Fruit fly (Drosophila melanogaster) whole organism, embryonic: Measurements from ENCODE around the gene CG5805.

ENCODE experiments used
- Antp ChIP-seq: fragments of 200-800 bp; sonication (Bioruptor generic); optimal IDR thresholded peaks from 3 replicates; lab custom pipeline; 2016; ENCODE audit warnings: missing biosample characterization, missing genetic modification characterization
- B-H2 ChIP-seq: fragments of 200-800 bp; sonication (Bioruptor generic); optimal IDR thresholded peaks from 2 replicates; lab custom pipeline; 2018; ENCODE audit warnings: missing biosample characterization, mild to moderate bottlenecking, missing genetic modification characterization
- Bgb ChIP-seq: fragments of 200-800 bp; sonication (Bioruptor generic); IDR thresholded peaks from 2 replicates; pipeline ENCODE4 v1.3.6; 2022; ENCODE audit warnings: missing biosample characterization, missing genetic modification characterization; ENCODE audit not compliant: partially characterized antibody
- CG10431 ChIP-seq: fragments of 200-800 bp; sonication (Bioruptor generic); optimal IDR thresholded peaks from 3 replicates; lab custom pipeline; 2018; ENCODE audit warnings: missing biosample characterization, mild to moderate bottlenecking, missing genetic modification characterization
- CG1602 ChIP-seq: fragments of 200-800 bp; sonication (Bioruptor generic); optimal IDR thresholded peaks from 3 replicates; lab custom pipeline; 2016; ENCODE audit warnings: missing biosample characterization, missing genetic modification characterization
- CG16779 ChIP-seq: fragments of 200-800 bp; sonication (Bioruptor generic); IDR thresholded peaks from 2 replicates; pipeline ENCODE4 v1.3.6; 2022; ENCODE audit warnings: missing biosample characterization, missing genetic modification characterization
- CG16813 ChIP-seq: fragments of 200-800 bp; sonication (Bioruptor generic); IDR thresholded peaks from 3 replicates; pipeline ENCODE4 v1.3.6; 2022; ENCODE audit warnings: missing biosample characterization, missing genetic modification characterization; ENCODE audit not compliant: partially characterized antibody
- CG34224 ChIP-seq: fragments of 200-800 bp; sonication (Bioruptor generic); IDR thresholded peaks from 3 replicates; pipeline ENCODE4 v1.3.6; 2022; ENCODE audit warnings: missing biosample characterization, missing genetic modification characterization; ENCODE audit not compliant: partially characterized antibody
- CG4854 ChIP-seq: fragments of 200-800 bp; sonication (Bioruptor generic); optimal IDR thresholded peaks from 2 replicates; lab custom pipeline; 2016; ENCODE audit warnings: missing biosample characterization, missing genetic modification characterization, inconsistent platforms
- CG6254 ChIP-seq: fragments of 200-800 bp; sonication (Bioruptor generic); optimal IDR thresholded peaks from 3 replicates; lab custom pipeline; 2017; ENCODE audit warnings: mild to moderate bottlenecking, missing biosample characterization, missing genetic modification reagents, missing genetic modification characterization
- CG6765 ChIP-seq: fragments of 200-800 bp; sonication (Bioruptor generic); optimal IDR thresholded peaks from 3 replicates; lab custom pipeline; 2017; ENCODE audit warnings: missing biosample characterization, mild to moderate bottlenecking, missing genetic modification characterization
- CG7839 ChIP-seq: fragments of 200-800 bp; sonication (Bioruptor generic); optimal IDR thresholded peaks from 3 replicates; lab custom pipeline; 2018; ENCODE audit warnings: missing biosample characterization, mild to moderate bottlenecking, missing genetic modification characterization, moderate library complexity
- CG7963 ChIP-seq: fragments of 200-800 bp; sonication (Bioruptor generic); IDR thresholded peaks from 3 replicates; pipeline ENCODE4 v1.3.6; 2022; ENCODE audit warnings: missing biosample characterization, missing genetic modification characterization; ENCODE audit not compliant: partially characterized antibody
- CG8281 ChIP-seq: fragments of 200-800 bp; sonication (Bioruptor generic); optimal IDR thresholded peaks from 2 replicates; lab custom pipeline; 2018; ENCODE audit warnings: missing biosample characterization, mild to moderate bottlenecking, missing genetic modification characterization, moderate library complexity
- CG8944 ChIP-seq: fragments of 200-800 bp; sonication (Bioruptor generic); optimal IDR thresholded peaks from 3 replicates; lab custom pipeline; 2016; ENCODE audit warnings: missing biosample characterization, missing genetic modification characterization
- CHES-1-like ChIP-seq: fragments of 200-800 bp; sonication (Bioruptor generic); optimal IDR thresholded peaks from 2 replicates; lab custom pipeline; 2016; ENCODE audit warnings: missing biosample characterization, missing genetic modification characterization
- CTCF ChIP-seq: fragments of 200-800 bp; sonication (Bioruptor generic); optimal IDR thresholded peaks from 2 replicates; lab custom pipeline; 2017; ENCODE audit warnings: missing biosample characterization, mild to moderate bottlenecking, missing genetic modification characterization, moderate library complexity
- Dfd ChIP-seq, 2 experiments: fragments of >200 bp; optimal IDR thresholded peaks; 2 replicates each; lab custom pipeline; 2017; ENCODE audit warnings: missing biosample characterization in 2 of 2, missing genetic modification characterization in 2 of 2
- Dip3 ChIP-seq: fragments of 200-800 bp; sonication (Bioruptor generic); optimal IDR thresholded peaks from 3 replicates; lab custom pipeline; 2016; ENCODE audit warnings: missing biosample characterization, missing genetic modification characterization
- GATAe ChIP-seq: fragments of 200-800 bp; sonication (Bioruptor generic); conservative IDR thresholded peaks from 2 replicates; pipeline ENCODE4 v1.3.6; 2022; ENCODE audit warnings: missing biosample characterization, missing genetic modification characterization
- Neu2 ChIP-seq: fragments of 200-800 bp; sonication (Bioruptor generic); optimal IDR thresholded peaks from 3 replicates; lab custom pipeline; 2016; ENCODE audit warnings: missing biosample characterization, missing genetic modification characterization, borderline replicate concordance
- Opbp ChIP-seq: fragments of 200-800 bp; sonication (Bioruptor generic); IDR thresholded peaks from 3 replicates; pipeline ENCODE4 v1.3.6; 2022; ENCODE audit warnings: missing biosample characterization, missing genetic modification characterization; ENCODE audit not compliant: partially characterized antibody
- Ravus ChIP-seq: fragments of 200-800 bp; sonication (Bioruptor generic); IDR thresholded peaks from 2 replicates; pipeline ENCODE4 v1.3.6; 2022; ENCODE audit warnings: missing biosample characterization, missing genetic modification characterization
- Usf ChIP-seq: fragments of 200-800 bp; sonication (Bioruptor generic); optimal IDR thresholded peaks from 2 replicates; lab custom pipeline; 2017; ENCODE audit warnings: missing genotype, missing biosample characterization, missing genetic modification characterization
- caup ChIP-seq: fragments of 200-800 bp; sonication (Bioruptor generic); optimal IDR thresholded peaks from 3 replicates; lab custom pipeline; 2017; ENCODE audit warnings: missing biosample characterization, mild to moderate bottlenecking, missing genetic modification characterization, moderate library complexity; ENCODE audit not compliant: severe bottlenecking
- chif ChIP-seq, 2 experiments: fragments of 200-800 bp; sonication (Bioruptor generic); optimal IDR thresholded peaks; 3 replicates each; lab custom pipeline; 2016; ENCODE audit warnings: missing biosample characterization in 2 of 2, missing genetic modification characterization in 2 of 2
- dmrt99B ChIP-seq: fragments of 200-800 bp; sonication (Bioruptor generic); optimal IDR thresholded peaks from 2 replicates; lab custom pipeline; 2018; ENCODE audit warnings: missing biosample characterization, mild to moderate bottlenecking, missing genetic modification characterization, moderate library complexity
- ems ChIP-seq: fragments of 200-800 bp; sonication (Bioruptor generic); optimal IDR thresholded peaks from 3 replicates; lab custom pipeline; 2016; ENCODE audit warnings: missing biosample characterization, missing genetic modification characterization
- esg ChIP-seq: fragments of 200-800 bp; sonication (Bioruptor generic); conservative IDR thresholded peaks from 2 replicates; pipeline ENCODE4 v1.3.6; 2022; ENCODE audit warnings: missing biosample characterization, missing genetic modification characterization
- eve ChIP-seq, 2 experiments: fragments of >200 bp; optimal IDR thresholded peaks; 2 replicates each; lab custom pipeline; 2017; ENCODE audit warnings: missing biosample characterization in 2 of 2, missing genetic modification characterization in 2 of 2
- gt ChIP-seq: fragments of 200-800 bp; sonication (Bioruptor generic); IDR thresholded peaks from 2 replicates; pipeline ENCODE4 v1.3.6; 2022; ENCODE audit warnings: missing biosample characterization, missing genetic modification characterization
- hb ChIP-seq: fragments of 200-800 bp; sonication (Bioruptor generic); IDR thresholded peaks from 3 replicates; pipeline ENCODE4 v1.3.6; 2022; ENCODE audit warnings: missing biosample characterization, missing genetic modification characterization; ENCODE audit not compliant: partially characterized antibody
- hkb ChIP-seq, 2 experiments: fragments of 200-800 bp in 1 of 2; fragments of >200 bp in 1 of 2; sonication (Bioruptor generic) in 1 of 2; IDR thresholded peaks in 1 of 2; optimal IDR thresholded peaks in 1 of 2; 2 replicates each; pipeline versions ENCODE4 v1.3.6 to Lab custom; 2017 to 2022; ENCODE audit warnings: missing biosample characterization in 1 of 2, missing genetic modification characterization in 1 of 2
- jing ChIP-seq: fragments of 200-800 bp; sonication (Bioruptor generic); optimal IDR thresholded peaks from 2 replicates; lab custom pipeline; 2018; ENCODE audit warnings: missing biosample characterization, mild to moderate bottlenecking, missing genetic modification characterization
- lilli ChIP-seq: fragments of 200-800 bp; sonication (Bioruptor generic); optimal IDR thresholded peaks from 3 replicates; lab custom pipeline; 2016; ENCODE audit warnings: missing biosample characterization, missing genetic modification characterization
- lov ChIP-seq, 2 experiments: fragments of 200-800 bp in 1 of 2; fragments of >200 bp in 1 of 2; sonication (Bioruptor generic) in 1 of 2; IDR thresholded peaks in 1 of 2; optimal IDR thresholded peaks in 1 of 2; 2 replicates in 1 of 2; 3 replicates in 1 of 2; pipeline versions ENCODE4 v1.3.6 to Lab custom; 2017 to 2022; ENCODE audit warnings: missing biosample characterization in 1 of 2, missing genetic modification characterization in 1 of 2
- odd ChIP-seq: fragments of 200-800 bp; sonication (Bioruptor generic); optimal IDR thresholded peaks from 2 replicates; lab custom pipeline; 2017; ENCODE audit warnings: missing biosample characterization, mild to moderate bottlenecking, missing genetic modification characterization
- pum ChIP-seq: fragments of 200-800 bp; sonication (Bioruptor generic); optimal IDR thresholded peaks from 2 replicates; lab custom pipeline; 2016; ENCODE audit warnings: missing biosample characterization, missing genetic modification characterization
- repo ChIP-seq: fragments of 200-800 bp; sonication (Bioruptor generic); optimal IDR thresholded peaks from 2 replicates; lab custom pipeline; 2016; ENCODE audit warnings: missing biosample characterization, missing genetic modification characterization
- sd ChIP-seq: fragments of 200-800 bp; sonication (Bioruptor generic); optimal IDR thresholded peaks from 3 replicates; lab custom pipeline; 2018; ENCODE audit warnings: missing biosample characterization, mild to moderate bottlenecking, missing genetic modification characterization, moderate library complexity
- so ChIP-seq: fragments of 200-800 bp; sonication (Bioruptor generic); IDR thresholded peaks from 3 replicates; pipeline ENCODE4 v1.3.6; 2022; ENCODE audit warnings: missing biosample characterization, missing genetic modification characterization
- stwl ChIP-seq: fragments of 200-800 bp; sonication (Bioruptor generic); optimal IDR thresholded peaks from 3 replicates; lab custom pipeline; 2018; ENCODE audit warnings: missing biosample characterization, mild to moderate bottlenecking, missing genetic modification characterization, moderate library complexity
- tll ChIP-seq, 2 experiments: fragments of 200-800 bp in 1 of 2; fragments of >200 bp in 1 of 2; sonication (Bioruptor generic) in 1 of 2; optimal IDR thresholded peaks; 2 replicates each; lab custom pipeline; 2017 to 2019; ENCODE audit warnings: missing biosample characterization in 2 of 2, missing genetic modification characterization in 2 of 2, mild to moderate bottlenecking in 1 of 2, moderate library complexity in 1 of 2
- z ChIP-seq: fragments of 200-800 bp; sonication (Bioruptor generic); IDR thresholded peaks from 3 replicates; pipeline ENCODE4 v1.3.6; 2022; ENCODE audit warnings: missing biosample characterization, missing genetic modification characterization

Gene CG5805

DNA sequence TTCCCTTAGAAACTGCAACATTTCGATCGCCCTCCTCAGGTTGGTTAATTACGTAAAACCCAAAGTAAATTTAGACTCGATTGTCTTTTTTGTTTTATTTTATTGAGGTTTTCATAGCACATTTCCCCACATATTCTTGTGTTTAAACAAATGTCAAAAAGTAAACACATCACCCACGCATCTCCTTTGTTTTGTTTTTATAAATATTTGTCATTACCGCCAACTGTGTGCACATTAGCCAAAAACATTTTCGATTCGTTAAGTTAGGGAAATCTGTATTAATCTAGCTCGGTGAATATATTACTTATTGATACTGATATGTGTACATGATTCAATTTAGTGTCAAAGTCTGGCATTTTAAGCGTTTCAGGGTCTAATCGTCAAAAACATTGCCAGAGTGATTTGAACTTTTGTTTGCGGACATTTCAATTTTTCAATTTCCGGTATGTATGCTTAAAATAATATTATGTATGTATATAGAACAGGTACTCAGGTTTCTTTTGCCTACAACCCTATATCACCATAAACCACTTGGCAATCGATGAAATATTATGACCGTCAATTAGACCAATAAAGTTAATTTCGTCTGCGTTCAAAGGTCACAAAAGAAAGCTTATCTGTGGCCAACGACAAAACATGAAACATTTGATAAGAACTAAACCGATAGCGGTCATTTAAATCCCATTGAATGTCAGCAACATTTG lies 22.5 kb upstream of the CG5805 start (continued):
- TF ChIP-seq Neu2 (GFP tag; lab: Kevin White, UChicago) = no peak

DNA sequence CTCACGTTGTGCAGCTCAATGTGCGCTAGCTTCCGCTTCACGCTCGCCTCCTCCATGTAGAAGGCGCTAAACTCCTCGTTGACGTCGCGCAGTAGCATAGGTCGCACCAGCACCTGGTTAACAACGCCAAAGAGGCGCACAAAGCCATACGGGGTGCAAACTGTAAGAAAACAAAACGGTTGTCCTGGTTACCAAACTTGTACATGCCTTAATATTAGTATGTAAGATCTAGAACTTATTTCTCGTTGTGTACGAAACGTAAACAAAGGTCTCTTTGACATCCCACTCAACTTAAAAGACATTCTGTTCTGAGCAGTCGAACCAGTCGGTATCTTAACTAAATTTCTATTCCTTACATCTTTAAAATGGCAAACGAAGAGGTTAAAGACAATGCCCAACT lies 20.1 kb upstream of the CG5805 start, which contains the start of gene CG6980:
Gene CG6980 (plus strand): TSS at position 301 of the 400 bp plus-strand sequence.
- TF ChIP-seq Neu2 (GFP tag; lab: Kevin White, UChicago) (no peak), lov (optimal IDR thresholded peaks at IDR 0.05; lab: Kevin White, UChicago) (no peak), lov (GFP tag; IDR thresholded peaks at IDR 0.05; lab: Robert Waterston, UW) (0 out of 3 replicates have a peak, but pooled peaks have one; percentile 12)

DNA sequence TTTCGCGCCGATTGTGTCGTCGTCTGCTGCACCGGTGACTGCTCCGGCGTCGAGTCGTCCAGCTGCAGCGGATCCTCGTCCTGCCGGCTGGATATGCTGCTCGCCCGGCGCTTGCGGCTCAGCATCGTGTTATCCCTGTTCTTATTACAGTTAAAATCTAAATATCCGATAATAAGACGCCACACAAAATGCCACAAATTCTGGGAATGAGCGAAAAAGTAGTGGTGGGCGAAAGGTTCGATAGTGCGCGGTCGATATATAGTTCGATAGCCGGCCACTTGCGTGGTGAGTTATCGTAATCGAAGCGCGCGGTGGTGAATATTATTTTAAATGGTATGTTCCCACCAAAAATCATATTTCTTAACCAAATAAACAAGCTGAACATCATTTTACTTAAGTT lies 17.8 kb upstream of the CG5805 start, which contains the start of gene polybromo:
Gene polybromo (minus strand): TSS at position 212 of the 400 bp plus-strand sequence.
- TF ChIP-seq Ravus (GFP tag; lab: Robert Waterston, UW) = no peak
- no peak for TF ChIP-seq CG16779
- no peak for TF ChIP-seq caup (GFP tag; lab: Kevin White, UChicago)
- TF ChIP-seq ems = no peak
- no peak for TF ChIP-seq CG6254 (GFP tag; lab: Kevin White, UChicago)
- peak; percentile 90 for TF ChIP-seq Bgb (GFP tag; lab: Robert Waterston, UW)
- TF ChIP-seq CG8281 = no peak
- TF ChIP-seq pum = no peak
- TF ChIP-seq Dip3 = no peak
- TF ChIP-seq lilli (GFP tag; lab: Kevin White, UChicago) = peak; percentile 10
- no peak for TF ChIP-seq Usf (GFP tag; lab: Kevin White, UChicago)
- peak; percentile 87 for TF ChIP-seq Opbp (GFP tag; lab: Robert Waterston, UW)
- TF ChIP-seq CTCF = peak; percentile 21
- no peak for TF ChIP-seq stwl (tag; lab: Kevin White, UChicago)
- TF ChIP-seq Dfd (GFP tag; optimal IDR thresholded peaks at IDR 0.05; lab: Kevin White, UChicago) = no peak
- TF ChIP-seq CHES-1-like (GFP tag; lab: Kevin White, UChicago) = peak; percentile 1
- no peak for TF ChIP-seq chif (GFP tag; optimal IDR thresholded peaks at IDR 0.05; lab: Kevin White, UChicago)
- TF ChIP-seq eve (GFP tag; optimal IDR thresholded peaks at IDR 0.05; lab: Kevin White, UChicago) = no peak
- no peak for TF ChIP-seq B-H2 (GFP tag; lab: Kevin White, UChicago)
- TF ChIP-seq jing (GFP tag; lab: Kevin White, UChicago) = no peak
- no peak for TF ChIP-seq CG8944
- TF ChIP-seq CG4854 (GFP tag; lab: Kevin White, UChicago) = no peak
- TF ChIP-seq CG1602 (GFP tag; lab: Kevin White, UChicago) = no peak
- TF ChIP-seq odd (GFP tag; lab: Kevin White, UChicago) = no peak
- TF ChIP-seq sd (tag; lab: Kevin White, UChicago) = no peak
- no peak for TF ChIP-seq CG7839 (tag; lab: Kevin White, UChicago)
- peak; percentile 75 for TF ChIP-seq CG7963 (GFP tag; lab: Robert Waterston, UW)
- no peak for TF ChIP-seq so (GFP tag; lab: Robert Waterston, UW)
- TF ChIP-seq dmrt99B (tag; lab: Kevin White, UChicago) = no peak
- no peak for TF ChIP-seq gt (GFP tag; lab: Robert Waterston, UW)
- no peak for TF ChIP-seq esg
- no peak for TF ChIP-seq hkb (optimal IDR thresholded peaks at IDR 0.05; lab: Kevin White, UChicago)
- TF ChIP-seq hkb (GFP tag; IDR thresholded peaks at IDR 0.05; lab: Robert Waterston, UW) = no peak
- no peak for TF ChIP-seq z
- TF ChIP-seq CG34224 = peak; percentile 89
- no peak for TF ChIP-seq Antp (GFP tag; lab: Kevin White, UChicago)
- no peak for TF ChIP-seq tll (GFP tag; optimal IDR thresholded peaks at IDR 0.05; lab: Kevin White, UChicago)
- TF ChIP-seq GATAe (GFP tag; lab: Robert Waterston, UW) = no peak
- no peak for TF ChIP-seq repo
- TF ChIP-seq hb (GFP tag; lab: Robert Waterston, UW) = peak; percentile 77; the same call in 1 of the 3 replicates
- peak; percentile 73 for TF ChIP-seq CG16813 (GFP tag; lab: Robert Waterston, UW)
- TF ChIP-seq CG10431 (GFP tag; lab: Kevin White, UChicago) = no peak
- TF ChIP-seq CG6765 = no peak
